Fruit fly (Drosophila melanogaster) whole organism, embryonic: Measurements from ENCODE around the gene CG17325.

Experiments
- CG16815 ChIP-seq: fragments of 200-800 bp; sonication (Bioruptor generic); optimal IDR thresholded peaks from 3 replicates; lab custom pipeline; 2017; ENCODE audit warnings: missing biosample characterization, mild to moderate bottlenecking, missing genetic modification characterization
- NFAT ChIP-seq: fragments of 200-800 bp; sonication (Bioruptor generic); IDR thresholded peaks from 2 replicates; pipeline ENCODE4 v1.3.6; 2022; ENCODE audit warnings: missing biosample characterization, missing genetic modification characterization

DNA sequence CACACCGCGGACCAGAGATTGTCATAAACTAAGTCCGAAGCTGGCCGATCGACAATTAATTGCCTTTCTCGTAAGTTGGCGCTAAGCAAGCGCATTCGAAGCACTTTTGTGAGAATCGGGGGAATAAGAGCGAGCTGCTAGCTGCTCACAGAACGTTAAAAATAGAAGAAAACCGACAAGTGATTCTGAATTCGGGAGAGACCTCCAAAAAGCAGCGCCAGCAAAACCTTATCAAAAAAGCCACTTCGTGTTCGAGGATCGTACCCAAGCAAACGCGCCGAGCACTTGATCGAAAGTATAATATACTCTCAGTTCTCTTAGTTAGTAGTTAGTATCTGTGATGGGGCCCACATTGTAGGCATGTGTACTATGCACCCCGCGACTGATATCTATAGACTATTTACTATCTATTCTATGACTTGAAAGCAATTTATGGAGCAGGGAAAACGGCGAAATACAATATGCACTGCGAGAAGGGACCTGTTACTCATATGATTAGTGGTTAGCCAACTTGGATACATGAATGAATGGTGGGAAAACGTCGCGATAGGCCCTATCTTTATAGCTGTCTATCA is 24.9 kb upstream of the CG17325 start:
- TF ChIP-seq CG16815 (GFP tag; lab: Kevin White, UChicago) (no peak), NFAT (GFP tag; lab: Robert Waterston, UW) (no peak)
